Worm (Caenorhabditis elegans): ENCODE results near the gene F17E9.16.

- no peak for TF ChIP-seq ztf-11 (tag; optimal IDR thresholded peaks at IDR 0.05)
- TF ChIP-seq ceh-28 (tag; optimal IDR thresholded peaks at IDR 0.05), result no peak
These were observed 18.4 kb upstream of the F17E9.16 start, which contains the start of gene his-31 for ce11 chrIV:8333954-8333987.
